Fruit fly (Drosophila melanogaster) whole organism, pupa: ENCODE data around the gene HIPP1.

Experiments used
- CG10348 ChIP-seq: fragments of 200-800 bp; sonication (Bioruptor generic); IDR thresholded peaks from 2 replicates; pipeline ENCODE4 v1.3.6; 2022; ENCODE audit warnings: missing biosample characterization, missing genetic modification characterization
- CG12605 ChIP-seq: fragments of 200-800 bp; sonication (Bioruptor generic); IDR thresholded peaks from 2 replicates; pipeline ENCODE4 v1.3.6; 2022; ENCODE audit warnings: missing biosample characterization, missing genetic modification characterization
- CG13204 ChIP-seq: fragments of 200-800 bp; sonication (Bioruptor generic); optimal IDR thresholded peaks from 2 replicates; lab custom pipeline; 2018; ENCODE audit warnings: missing biosample characterization, mild to moderate bottlenecking, missing genetic modification characterization, moderate library complexity
- CG14655 ChIP-seq: fragments of 200-800 bp; sonication (Bioruptor generic); optimal IDR thresholded peaks from 3 replicates; lab custom pipeline; 2017; ENCODE audit warnings: mild to moderate bottlenecking, missing biosample characterization, missing genetic modification reagents, missing genetic modification characterization
- CG17806 ChIP-seq: fragments of 200-800 bp; sonication (Bioruptor generic); optimal IDR thresholded peaks from 2 replicates; lab custom pipeline; 2018; ENCODE audit warnings: missing biosample characterization, mild to moderate bottlenecking, missing genetic modification characterization, moderate library complexity
- CG8301 ChIP-seq: fragments of 200-800 bp; sonication (Bioruptor generic); optimal IDR thresholded peaks from 2 replicates; lab custom pipeline; 2018; ENCODE audit warnings: missing biosample characterization, mild to moderate bottlenecking, missing genetic modification characterization
- CG9948 ChIP-seq: fragments of 200-800 bp; sonication (Bioruptor generic); optimal IDR thresholded peaks from 2 replicates; lab custom pipeline; 2018; ENCODE audit warnings: missing biosample characterization, mild to moderate bottlenecking, missing genetic modification characterization, moderate library complexity
- D1 ChIP-seq: fragments of 200-800 bp; sonication (Bioruptor generic); optimal IDR thresholded peaks from 2 replicates; lab custom pipeline; 2018; ENCODE audit warnings: missing biosample characterization, mild to moderate bottlenecking, missing genetic modification characterization, moderate library complexity
- EcR ChIP-seq: fragments of 200-800 bp; sonication (Bioruptor generic); optimal IDR thresholded peaks from 3 replicates; lab custom pipeline; 2019; ENCODE audit warnings: missing biosample characterization, missing genetic modification characterization, mild to moderate bottlenecking, moderate library complexity, missing genetic modification reagents
- Pif1A ChIP-seq: fragments of 200-800 bp; sonication (Bioruptor generic); optimal IDR thresholded peaks from 3 replicates; lab custom pipeline; 2016; ENCODE audit warnings: missing biosample characterization, missing genetic modification characterization
- Pif1B ChIP-seq: fragments of 200-800 bp; sonication (Bioruptor generic); optimal IDR thresholded peaks from 3 replicates; lab custom pipeline; 2016; ENCODE audit warnings: missing biosample characterization, missing genetic modification characterization
- Snoo ChIP-seq: fragments of 200-800 bp; sonication (Bioruptor generic); optimal IDR thresholded peaks from 3 replicates; lab custom pipeline; 2017; ENCODE audit warnings: missing biosample characterization, mild to moderate bottlenecking, missing genetic modification characterization, inconsistent platforms
- fd96Ca ChIP-seq: fragments of 200-800 bp; sonication (Bioruptor generic); IDR thresholded peaks from 3 replicates; pipeline ENCODE4 v1.3.6; 2022; ENCODE audit warnings: missing biosample characterization, missing genetic modification characterization
- gl ChIP-seq: fragments of 200-800 bp; sonication (Bioruptor generic); optimal IDR thresholded peaks from 2 replicates; lab custom pipeline; 2018; ENCODE audit warnings: missing biosample characterization, mild to moderate bottlenecking, missing genetic modification characterization

DNA sequence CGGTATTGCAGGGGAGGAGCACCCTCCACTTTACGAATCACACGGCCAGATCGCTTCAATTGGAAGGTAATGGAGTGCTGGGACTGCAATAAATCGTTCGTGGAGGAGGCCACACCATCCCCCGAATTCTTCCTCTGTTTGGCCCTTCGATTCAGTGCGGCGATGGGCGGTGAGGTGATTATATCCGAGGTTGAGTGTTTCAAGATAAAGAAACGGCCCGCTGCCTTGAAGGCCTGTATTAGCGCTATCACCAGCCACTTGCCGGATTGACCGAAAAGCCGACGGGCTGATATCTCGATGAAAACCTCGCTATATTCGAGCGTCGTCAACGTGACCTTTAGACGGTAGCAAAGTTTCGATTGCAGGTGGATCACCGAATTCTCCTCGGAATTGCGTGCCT, 32.0 kb upstream of the HIPP1 start:
- TF ChIP-seq CG13204 (GFP tag; lab: Kevin White, UChicago) (no peak), Pif1B (GFP tag; lab: Kevin White, UChicago) (no peak), CG14655 (GFP tag; lab: Kevin White, UChicago) (no peak), EcR (no peak), CG8301 (tag; lab: Kevin White, UChicago) (no peak), gl (no peak), fd96Ca (no peak), CG12605 (GFP tag; lab: Robert Waterston, UW) (no peak), CG17806 (tag; lab: Kevin White, UChicago) (no peak), D1 (tag; lab: Kevin White, UChicago) (no peak), CG10348 (GFP tag; lab: Robert Waterston, UW) (no peak), Snoo (tag; lab: Kevin White, UChicago) (no peak), Pif1A (no peak), CG9948 (tag; lab: Kevin White, UChicago) (no peak)
